Fruit fly (Drosophila melanogaster): Measurements from ENCODE around the gene ssx.

Gene ssx

dm6 chrX:1399056-1400003 is 28.9 kb downstream of the ssx start (continued):
- TF ChIP-seq topi (GFP tag; optimal IDR thresholded peaks at IDR 0.05): no peak
- no peak for TF ChIP-seq CG6808 (GFP tag; optimal IDR thresholded peaks at IDR 0.05)
- no peak for TF ChIP-seq CG4318 (GFP tag; optimal IDR thresholded peaks at IDR 0.05)
- TF ChIP-seq CG6792 (GFP tag; optimal IDR thresholded peaks at IDR 0.05): no peak
- TF ChIP-seq CG11294 (GFP tag; IDR thresholded peaks at IDR 0.05): no peak
- no peak for TF ChIP-seq Gug (GFP tag; IDR thresholded peaks at IDR 0.05)
- peak; percentile 100 for TF ChIP-seq Blimp-1 (GFP tag; optimal IDR thresholded peaks at IDR 0.05)
- TF ChIP-seq eg (GFP tag; IDR thresholded peaks at IDR 0.05): peak; percentile 7; the same call in 1 of the 3 replicates
- no peak for TF ChIP-seq pdm3 (GFP tag; optimal IDR thresholded peaks at IDR 0.05)
- TF ChIP-seq CG10631 (GFP tag; optimal IDR thresholded peaks at IDR 0.05): no peak
- TF ChIP-seq CG6854 (GFP tag; optimal IDR thresholded peaks at IDR 0.05): peak; percentile 100
- TF ChIP-seq Hr4 (GFP tag; optimal IDR thresholded peaks at IDR 0.05): no peak
- peak; percentile 27 for TF ChIP-seq esn (GFP tag; optimal IDR thresholded peaks at IDR 0.05)
- no peak for TF ChIP-seq CG11902 (GFP tag; optimal IDR thresholded peaks at IDR 0.05)
- TF ChIP-seq fd85E (GFP tag; optimal IDR thresholded peaks at IDR 0.05): no peak
- peak; percentile 13 for TF ChIP-seq Sox14 (GFP tag; optimal IDR thresholded peaks at IDR 0.05)
- TF ChIP-seq CG9139 (GFP tag; optimal IDR thresholded peaks at IDR 0.05): no peak
- TF ChIP-seq spab (GFP tag; optimal IDR thresholded peaks at IDR 0.05): no peak

dm6 chrX:1405012-1405411 is 34.6 kb downstream of the ssx start:
- TF ChIP-seq Met (GFP tag; optimal IDR thresholded peaks at IDR 0.05) (no peak), fkh (GFP tag; optimal IDR thresholded peaks at IDR 0.05) (no peak), CG6854 (GFP tag; optimal IDR thresholded peaks at IDR 0.05) (no peak)

dm6 chrX:1405779-1406178 is 35.4 kb downstream of the ssx start:
- TF ChIP-seq CG9139 (GFP tag; optimal IDR thresholded peaks at IDR 0.05) (no peak), Eip78C (GFP tag) (no peak), CG16779 (tag; optimal IDR thresholded peaks at IDR 0.05) (no peak), CG6792 (GFP tag; optimal IDR thresholded peaks at IDR 0.05) (no peak), net (GFP tag; optimal IDR thresholded peaks at IDR 0.05) (no peak), CG4318 (GFP tag; optimal IDR thresholded peaks at IDR 0.05) (no peak), Eip93F (GFP tag; optimal IDR thresholded peaks at IDR 0.05) (no peak), CG8319 (GFP tag; optimal IDR thresholded peaks at IDR 0.05) (no peak), svp (GFP tag) (no peak), Ets96B (tag; optimal IDR thresholded peaks at IDR 0.05) (no peak), CG11902 (GFP tag; optimal IDR thresholded peaks at IDR 0.05) (no peak)

- TF ChIP-seq Eip78C (GFP tag): peak; percentile 49
- TF ChIP-seq esn (GFP tag; optimal IDR thresholded peaks at IDR 0.05): no peak
- peak; percentile 58 for TF ChIP-seq svp (GFP tag)
- no peak for TF ChIP-seq Hr39 (GFP tag; optimal IDR thresholded peaks at IDR 0.05)
- no peak for TF ChIP-seq CG4318 (GFP tag; optimal IDR thresholded peaks at IDR 0.05)
- no peak for TF ChIP-seq CG6276 (GFP tag; optimal IDR thresholded peaks at IDR 0.05)
These were observed 37.3 kb downstream of the ssx start for dm6 chrX:1407683-1408082.

- TF ChIP-seq eg (GFP tag; IDR thresholded peaks at IDR 0.05) (no peak), CG6808 (GFP tag; optimal IDR thresholded peaks at IDR 0.05) (no peak), topi (GFP tag; optimal IDR thresholded peaks at IDR 0.05) (no peak), Met (GFP tag; optimal IDR thresholded peaks at IDR 0.05) (no peak), Eip75B (GFP tag; optimal IDR thresholded peaks at IDR 0.05) (no peak), CG10669 (GFP tag; optimal IDR thresholded peaks at IDR 0.05) (no peak), CG34406 (GFP tag; optimal IDR thresholded peaks at IDR 0.05) (no peak), Hr4 (GFP tag; optimal IDR thresholded peaks at IDR 0.05) (no peak)
These were observed 38.6 kb downstream of the ssx start, which contains the start of gene futsch for dm6 chrX:1408964-1409363. Gene futsch (plus strand): TSS chrX:1409069.

All from whole organism, prepupa.